Worm (Caenorhabditis elegans) whole organism, mixed stage, embryonic: ENCODE results near the gene ZK177.12.

Experiments used
- M03D4.4 ChIP-seq: sonication (generic microtip); optimal IDR thresholded peaks from 2 replicates; lab custom pipeline; 2017; ENCODE audit warnings: mild to moderate bottlenecking, missing genetic modification characterization, missing compliant biosample characterization
- mls-2 ChIP-seq: sonication (generic microtip); optimal IDR thresholded peaks from 2 replicates; lab custom pipeline; 2016; ENCODE audit warnings: mild to moderate bottlenecking, missing genetic modification characterization, moderate library complexity, missing compliant biosample characterization
- nhr-237 ChIP-seq: fragments of 150-350 bp; optimal IDR thresholded peaks from 2 replicates; lab custom pipeline; 2014; ENCODE audit warnings: missing biosample characterization, missing genetic modification characterization
- nhr-28 ChIP-seq: fragments of 150-350 bp; optimal IDR thresholded peaks from 2 replicates; lab custom pipeline; 2014; ENCODE audit warnings: missing biosample characterization, missing genetic modification characterization
- nhr-76 ChIP-seq: sonication (generic microtip); optimal IDR thresholded peaks from 2 replicates; lab custom pipeline; 2017; ENCODE audit warnings: missing biosample characterization, missing genetic modification characterization
- pha-4 ChIP-seq: fragments of 150-350 bp; optimal IDR thresholded peaks from 2 replicates; lab custom pipeline; 2018; ENCODE audit warnings: missing biosample characterization, missing genetic modification reagents, missing genetic modification characterization
- snpc-4 ChIP-seq: fragments of 150-350 bp; optimal IDR thresholded peaks from 2 replicates; lab custom pipeline; 2014; ENCODE audit warnings: missing biosample characterization, missing genetic modification characterization
- tbx-8 ChIP-seq: fragments of 200-800 bp; sonication (Bioruptor generic); optimal IDR thresholded peaks from 2 replicates; lab custom pipeline; 2018; ENCODE audit warnings: mild to moderate bottlenecking, missing genetic modification characterization, moderate library complexity, missing compliant biosample characterization
- ztf-11 ChIP-seq: fragments of 150-350 bp; optimal IDR thresholded peaks from 2 replicates; lab custom pipeline; 2014; ENCODE audit warnings: missing biosample characterization, missing genetic modification characterization

- TF ChIP-seq nhr-28 (tag; lab: Kevin White, UChicago) (no peak), pha-4 (tag; lab: Kevin White, UChicago) (no peak), M03D4.4 (no peak), mls-2 (tag; lab: Kevin White, UChicago) (no peak), ztf-11 (tag; lab: Kevin White, UChicago) (no peak), nhr-76 (no peak), nhr-237 (tag; lab: Kevin White, UChicago) (no peak), snpc-4 (tag; lab: Kevin White, UChicago) (no peak), tbx-8 (GFP tag; lab: Kevin White, UChicago) (no peak)
Observed at ce11 chrII:5518055-5518454, 3.5 kb upstream of the ZK177.12 start.
